Fruit fly (Drosophila melanogaster) whole organism, embryonic: ENCODE results near the gene CG42495.

Experiments used
- Ada2b ChIP-seq: fragments of 200-800 bp; sonication (Bioruptor generic); IDR thresholded peaks from 2 replicates; pipeline ENCODE4 v1.3.6; 2022; ENCODE audit warnings: missing biosample characterization, missing genetic modification characterization
- Aef1 ChIP-seq: fragments of 200-800 bp; sonication (Bioruptor generic); IDR thresholded peaks from 3 replicates; pipeline ENCODE4 v1.3.6; 2022; ENCODE audit warnings: missing biosample characterization, missing genetic modification characterization
- BEAF-32 ChIP-seq: fragments of 200-800 bp; sonication (Bioruptor generic); optimal IDR thresholded peaks from 3 replicates; lab custom pipeline; 2017; ENCODE audit warnings: missing biosample characterization, missing genetic modification characterization, mild to moderate bottlenecking, moderate library complexity, missing genetic modification reagents
- CG1024 ChIP-seq: fragments of 200-800 bp; sonication (Bioruptor generic); IDR thresholded peaks from 2 replicates; pipeline ENCODE4 v1.3.6; 2022; ENCODE audit warnings: missing biosample characterization, missing genetic modification characterization
- CG10543 ChIP-seq: fragments of 200-800 bp; sonication (Bioruptor generic); optimal IDR thresholded peaks from 3 replicates; lab custom pipeline; 2017; ENCODE audit warnings: missing biosample characterization, mild to moderate bottlenecking, missing genetic modification characterization, moderate library complexity
- CG12071 ChIP-seq: fragments of 200-800 bp; sonication (Bioruptor generic); optimal IDR thresholded peaks from 3 replicates; lab custom pipeline; 2018; ENCODE audit warnings: missing biosample characterization, mild to moderate bottlenecking, missing genetic modification characterization
- CG12744 ChIP-seq: fragments of 200-800 bp; sonication (Bioruptor generic); optimal IDR thresholded peaks from 2 replicates; lab custom pipeline; 2016; ENCODE audit warnings: missing biosample characterization, missing genetic modification characterization
- CG12942 ChIP-seq: fragments of 200-800 bp; sonication (Bioruptor generic); optimal IDR thresholded peaks from 3 replicates; lab custom pipeline; 2016; ENCODE audit warnings: missing biosample characterization, missing genetic modification characterization
- CG13424 ChIP-seq: fragments of 200-800 bp; sonication (Bioruptor generic); optimal IDR thresholded peaks from 2 replicates; lab custom pipeline; 2019; ENCODE audit warnings: missing biosample characterization, mild to moderate bottlenecking, missing genetic modification characterization, moderate library complexity
- CG1602 ChIP-seq: fragments of 200-800 bp; sonication (Bioruptor generic); optimal IDR thresholded peaks from 3 replicates; lab custom pipeline; 2016; ENCODE audit warnings: missing biosample characterization, missing genetic modification characterization
- CG17802 ChIP-seq: fragments of 200-800 bp; sonication (Bioruptor generic); optimal IDR thresholded peaks from 2 replicates; lab custom pipeline; 2018; ENCODE audit warnings: missing biosample characterization, mild to moderate bottlenecking, missing genetic modification characterization, moderate library complexity
- CG18262 ChIP-seq: fragments of 200-800 bp; optimal IDR thresholded peaks from 3 replicates; lab custom pipeline; 2019; ENCODE audit warnings: missing biosample characterization, mild to moderate bottlenecking, missing genetic modification characterization, moderate library complexity
- CG18764 ChIP-seq: fragments of 200-800 bp; sonication (Bioruptor generic); optimal IDR thresholded peaks from 3 replicates; lab custom pipeline; 2016; ENCODE audit warnings: missing biosample characterization, missing genetic modification characterization
- CG2116 ChIP-seq: fragments of 200-800 bp; sonication (Bioruptor generic); optimal IDR thresholded peaks from 3 replicates; lab custom pipeline; 2018; ENCODE audit warnings: missing biosample characterization, mild to moderate bottlenecking, missing genetic modification characterization
- CG30020 ChIP-seq: fragments of 200-800 bp; optimal IDR thresholded peaks from 2 replicates; lab custom pipeline; 2019; ENCODE audit warnings: missing biosample characterization, mild to moderate bottlenecking, missing genetic modification characterization, moderate library complexity
- CG31224 ChIP-seq: fragments of 200-800 bp; sonication (Bioruptor generic); IDR thresholded peaks from 2 replicates; pipeline ENCODE4 v1.3.6; 2022; ENCODE audit warnings: missing biosample characterization, missing genetic modification characterization
- CG32532 ChIP-seq: fragments of 200-800 bp; sonication (Bioruptor generic); IDR thresholded peaks from 2 replicates; pipeline ENCODE4 v1.3.6; 2022; ENCODE audit warnings: missing biosample characterization, missing genetic modification characterization
- CG3995 ChIP-seq: fragments of 200-800 bp; sonication (Bioruptor generic); optimal IDR thresholded peaks from 3 replicates; lab custom pipeline; 2016; ENCODE audit warnings: missing biosample characterization, missing genetic modification characterization
- CG7372 ChIP-seq: fragments of 200-800 bp; sonication (Bioruptor generic); IDR thresholded peaks from 2 replicates; pipeline ENCODE4 v1.3.6; 2022; ENCODE audit warnings: missing biosample characterization, missing genetic modification characterization
- CG8281 ChIP-seq: fragments of 200-800 bp; sonication (Bioruptor generic); optimal IDR thresholded peaks from 2 replicates; lab custom pipeline; 2018; ENCODE audit warnings: missing biosample characterization, mild to moderate bottlenecking, missing genetic modification characterization, moderate library complexity
- CG8290 ChIP-seq, 3 experiments: fragments of 200-800 bp; sonication (Bioruptor generic); optimal IDR thresholded peaks; 2 replicates each; lab custom pipeline; 2016 to 2019; ENCODE audit warnings: missing biosample characterization in 3 of 3, missing genetic modification characterization in 3 of 3, mild to moderate bottlenecking in 2 of 3, moderate library complexity in 1 of 3
- Dip3 ChIP-seq: fragments of 200-800 bp; sonication (Bioruptor generic); optimal IDR thresholded peaks from 3 replicates; lab custom pipeline; 2016; ENCODE audit warnings: missing biosample characterization, missing genetic modification characterization
- Dll ChIP-seq: fragments of 200-800 bp; sonication (Bioruptor generic); IDR thresholded peaks from 4 replicates; pipeline ENCODE4 v1.3.6; 2022; ENCODE audit warnings: missing biosample characterization, missing genetic modification characterization; ENCODE audit not compliant: partially characterized antibody
- E2f2 ChIP-seq: fragments of 200-800 bp; sonication (Bioruptor generic); IDR thresholded peaks from 2 replicates; pipeline ENCODE4 v1.3.6; 2022; ENCODE audit warnings: missing biosample characterization, missing genetic modification characterization
- Hr39 ChIP-seq: fragments of >200 bp; optimal IDR thresholded peaks from 2 replicates; lab custom pipeline; 2017
- Hr51 ChIP-seq, 2 experiments: fragments of 200-800 bp; sonication (Bioruptor generic); optimal IDR thresholded peaks; 2 replicates in 1 of 2; 3 replicates in 1 of 2; lab custom pipeline; 2016 to 2018; ENCODE audit warnings: missing biosample characterization in 2 of 2, missing genetic modification characterization in 2 of 2, mild to moderate bottlenecking in 1 of 2, moderate library complexity in 1 of 2
- Med ChIP-seq: fragments of 200-800 bp; sonication (Bioruptor generic); peaks from one replicate; lab custom pipeline; 2016; ENCODE audit warnings: missing biosample characterization, missing genetic modification characterization, mild to moderate bottlenecking, inconsistent platforms, moderate library complexity
- Mes4 ChIP-seq: fragments of 200-800 bp; sonication (Bioruptor generic); optimal IDR thresholded peaks from 2 replicates; lab custom pipeline; 2016; ENCODE audit warnings: missing biosample characterization, missing genetic modification characterization
- Pdp1 ChIP-seq, 2 experiments: fragments of 200-800 bp; sonication (Bioruptor generic); optimal IDR thresholded peaks; 3 replicates each; lab custom pipeline; 2016; ENCODE audit warnings: missing biosample characterization in 2 of 2, missing genetic modification characterization in 2 of 2, mild to moderate bottlenecking in 1 of 2, moderate library complexity in 1 of 2
- Ptx1 ChIP-seq: fragments of 200-800 bp; sonication (Bioruptor generic); IDR thresholded peaks from 2 replicates; pipeline ENCODE4 v1.3.6; 2022; ENCODE audit warnings: missing biosample characterization, missing genetic modification characterization
- Scr ChIP-seq: fragments of 200-800 bp; sonication (Bioruptor generic); IDR thresholded peaks from 2 replicates; pipeline ENCODE4 v1.3.6; 2022; ENCODE audit warnings: missing biosample characterization, missing genetic modification characterization; ENCODE audit not compliant: partially characterized antibody
- chinmo ChIP-seq: fragments of 200-800 bp; sonication (Bioruptor generic); IDR thresholded peaks from 4 replicates; pipeline ENCODE4 v1.3.6; 2022; ENCODE audit warnings: missing biosample characterization, missing genetic modification characterization; ENCODE audit not compliant: partially characterized antibody
- chn ChIP-seq: fragments of 200-800 bp; sonication (Bioruptor generic); optimal IDR thresholded peaks from 2 replicates; lab custom pipeline; 2016; ENCODE audit warnings: missing biosample characterization, missing genetic modification characterization
- croc ChIP-seq: fragments of 200-800 bp; sonication (Bioruptor generic); conservative IDR thresholded peaks from 3 replicates; pipeline ENCODE4 v1.3.6; 2022; ENCODE audit warnings: missing biosample characterization, missing genetic modification characterization
- cwo ChIP-seq: fragments of 200-800 bp; sonication (Bioruptor generic); optimal IDR thresholded peaks from 3 replicates; lab custom pipeline; 2017; ENCODE audit warnings: missing biosample characterization, missing genetic modification characterization, mild to moderate bottlenecking, moderate library complexity, missing genetic modification reagents
- dimm ChIP-seq: fragments of 200-800 bp; sonication (Bioruptor generic); IDR thresholded peaks from 2 replicates; pipeline ENCODE4 v1.3.6; 2022; ENCODE audit warnings: missing biosample characterization, missing genetic modification characterization
- dpn ChIP-seq, 2 experiments: fragments of 200-800 bp; sonication (Bioruptor generic); optimal IDR thresholded peaks; 3 replicates each; lab custom pipeline; 2016; ENCODE audit warnings: missing biosample characterization in 2 of 2, missing genetic modification characterization in 2 of 2
- ems ChIP-seq: fragments of 200-800 bp; sonication (Bioruptor generic); optimal IDR thresholded peaks from 3 replicates; lab custom pipeline; 2016; ENCODE audit warnings: missing biosample characterization, missing genetic modification characterization
- gcm ChIP-seq: fragments of 200-800 bp; sonication (Bioruptor generic); optimal IDR thresholded peaks from 2 replicates; lab custom pipeline; 2019; ENCODE audit warnings: missing biosample characterization, mild to moderate bottlenecking, missing genetic modification characterization, moderate library complexity
- gsb ChIP-seq: fragments of 200-800 bp; sonication (Bioruptor generic); IDR thresholded peaks from 2 replicates; pipeline ENCODE4 v1.3.6; 2022; ENCODE audit warnings: missing biosample characterization, missing genetic modification characterization
- lmd ChIP-seq: fragments of 200-800 bp; sonication (Bioruptor generic); IDR thresholded peaks from 2 replicates; pipeline ENCODE4 v1.3.6; 2022; ENCODE audit warnings: missing biosample characterization, missing genetic modification characterization
- mam ChIP-seq: fragments of 200-800 bp; sonication (Bioruptor generic); optimal IDR thresholded peaks from 3 replicates; lab custom pipeline; 2016; ENCODE audit warnings: missing biosample characterization, missing genetic modification characterization
- onecut ChIP-seq: fragments of 200-800 bp; sonication (Bioruptor generic); IDR thresholded peaks from 2 replicates; pipeline ENCODE4 v1.3.6; 2022; ENCODE audit warnings: missing biosample characterization, missing genetic modification characterization
- peb ChIP-seq: fragments of 200-800 bp; sonication (Bioruptor generic); IDR thresholded peaks from 2 replicates; pipeline ENCODE4 v1.3.6; 2022; ENCODE audit warnings: missing biosample characterization, missing genetic modification characterization
- pho ChIP-seq: fragments of 200-800 bp; sonication (Bioruptor generic); optimal IDR thresholded peaks from 2 replicates; lab custom pipeline; 2016; ENCODE audit warnings: missing biosample characterization, missing genetic modification characterization
- pnt ChIP-seq: fragments of 200-800 bp; sonication (Bioruptor generic); optimal IDR thresholded peaks from 3 replicates; lab custom pipeline; 2016; ENCODE audit warnings: missing biosample characterization, missing genetic modification characterization
- ranshi ChIP-seq: fragments of 200-800 bp; sonication (Bioruptor generic); IDR thresholded peaks from 2 replicates; pipeline ENCODE4 v1.3.6; 2022; ENCODE audit warnings: missing biosample characterization, missing genetic modification characterization
- slou ChIP-seq: fragments of 200-800 bp; sonication (Bioruptor generic); optimal IDR thresholded peaks from 3 replicates; lab custom pipeline; 2016; ENCODE audit warnings: missing biosample characterization, missing genetic modification characterization
- sqz ChIP-seq: fragments of 200-800 bp; sonication (Bioruptor generic); optimal IDR thresholded peaks from 3 replicates; lab custom pipeline; 2018; ENCODE audit warnings: missing biosample characterization, mild to moderate bottlenecking, missing genetic modification characterization
- stwl ChIP-seq: fragments of 200-800 bp; sonication (Bioruptor generic); optimal IDR thresholded peaks from 3 replicates; lab custom pipeline; 2018; ENCODE audit warnings: missing biosample characterization, mild to moderate bottlenecking, missing genetic modification characterization, moderate library complexity
- tio ChIP-seq: fragments of 200-800 bp; sonication (Bioruptor generic); optimal IDR thresholded peaks from 2 replicates; lab custom pipeline; 2017; ENCODE audit warnings: missing biosample characterization, missing genetic modification characterization, inconsistent platforms
- tup ChIP-seq: fragments of 200-800 bp; sonication (Bioruptor generic); optimal IDR thresholded peaks from 2 replicates; lab custom pipeline; 2016; ENCODE audit warnings: missing biosample characterization, mild to moderate bottlenecking, missing genetic modification characterization, moderate library complexity

CG42495 gene

dm6 chr3L:18622422-18622739 is 44.8 kb upstream of the CG42495 start, which contains the start of gene bora (continued):
- TF ChIP-seq Hr51 (GFP tag; optimal IDR thresholded peaks at IDR 0.05; lab: Kevin White, UChicago): no peak
- no peak for TF ChIP-seq CG8281 (tag; lab: Kevin White, UChicago)
- TF ChIP-seq stwl (tag; lab: Kevin White, UChicago): peak; percentile 47
- TF ChIP-seq CG30020: peak; percentile 14
- TF ChIP-seq ranshi (GFP tag; lab: Robert Waterston, UW): no peak
- TF ChIP-seq CG1024 (GFP tag; lab: Robert Waterston, UW): no peak
- TF ChIP-seq gcm (GFP tag; lab: Kevin White, UChicago): no peak
- TF ChIP-seq Ada2b: no peak
- no peak for TF ChIP-seq Dll (GFP tag; lab: Robert Waterston, UW)
- TF ChIP-seq dimm (GFP tag; lab: Robert Waterston, UW): no peak
- TF ChIP-seq onecut: no peak
- no peak for TF ChIP-seq CG12942 (GFP tag; lab: Kevin White, UChicago)
- TF ChIP-seq ems (GFP tag; lab: Kevin White, UChicago): no peak
- peak; percentile 44 for TF ChIP-seq BEAF-32 (GFP tag; lab: Kevin White, UChicago)
- TF ChIP-seq E2f2 (GFP tag; lab: Robert Waterston, UW): peak; percentile 92
- TF ChIP-seq Mes4 (GFP tag; lab: Kevin White, UChicago): no peak
- TF ChIP-seq CG18262: no peak
- TF ChIP-seq CG13424 (tag; lab: Kevin White, UChicago): no peak
- no peak for TF ChIP-seq CG18764 (GFP tag; lab: Kevin White, UChicago)
- no peak for TF ChIP-seq CG32532 (GFP tag; lab: Robert Waterston, UW)
- TF ChIP-seq CG7372 (GFP tag; lab: Robert Waterston, UW): no peak
- no peak for TF ChIP-seq cwo (GFP tag; lab: Kevin White, UChicago)
- TF ChIP-seq Pdp1 (GFP tag; optimal IDR thresholded peaks at IDR 0.05; lab: Kevin White, UChicago): peak in 1 of 2 experiments; percentile 20
- peak in 1 of 2 experiments; percentile 14 for TF ChIP-seq dpn (GFP tag; optimal IDR thresholded peaks at IDR 0.05; lab: Kevin White, UChicago)
- no peak for TF ChIP-seq pho (GFP tag; lab: Kevin White, UChicago)
- TF ChIP-seq CG2116: peak; percentile 74
- no peak for TF ChIP-seq CG3995
- TF ChIP-seq tup (GFP tag; lab: Kevin White, UChicago): no peak
- no peak for TF ChIP-seq Hr39 (lab: Kevin White, UChicago)
- TF ChIP-seq Aef1: no peak
- TF ChIP-seq CG8290 (GFP tag; optimal IDR thresholded peaks at IDR 0.05; lab: Kevin White, UChicago): no peak
- peak in 1 of 2 experiments; percentile 5 for TF ChIP-seq CG8290 (tag; optimal IDR thresholded peaks at IDR 0.05; lab: Kevin White, UChicago)
- peak; percentile 56 for TF ChIP-seq Med (GFP tag; lab: Kevin White, UChicago)
- peak; percentile 1 for TF ChIP-seq mam (GFP tag; lab: Kevin White, UChicago)

- no peak for TF ChIP-seq sqz (GFP tag; lab: Kevin White, UChicago)
- TF ChIP-seq CG10543: peak; percentile 3
- no peak for TF ChIP-seq CG17802 (tag; lab: Kevin White, UChicago)
- TF ChIP-seq tio (GFP tag; lab: Kevin White, UChicago): no peak
- no peak; the same call in 1 of the 2 replicates for TF ChIP-seq CG1024 (GFP tag; lab: Robert Waterston, UW)
- no peak for TF ChIP-seq CG31224 (GFP tag; lab: Robert Waterston, UW)
- TF ChIP-seq CG3995: no peak
- peak; percentile 65 for TF ChIP-seq Dip3
- TF ChIP-seq croc (GFP tag; lab: Robert Waterston, UW): no peak
- TF ChIP-seq chinmo (GFP tag; lab: Robert Waterston, UW): peak; percentile 97
- no peak for TF ChIP-seq CG12744
- peak; percentile 32 for TF ChIP-seq CG12071 (GFP tag; lab: Kevin White, UChicago)
- no peak for TF ChIP-seq Ptx1
- TF ChIP-seq Scr: peak; percentile 95
- TF ChIP-seq chn (GFP tag; lab: Kevin White, UChicago): no peak
- TF ChIP-seq pnt (GFP tag; lab: Kevin White, UChicago): no peak
- peak in 1 of 2 experiments; percentile 26 for TF ChIP-seq Hr51 (GFP tag; optimal IDR thresholded peaks at IDR 0.05; lab: Kevin White, UChicago)
- no peak for TF ChIP-seq gsb (GFP tag; lab: Robert Waterston, UW)
- TF ChIP-seq slou: no peak
- no peak for TF ChIP-seq peb (GFP tag; lab: Robert Waterston, UW)
- TF ChIP-seq CG1602 (GFP tag; lab: Kevin White, UChicago): no peak
- no peak for TF ChIP-seq lmd (GFP tag; lab: Robert Waterston, UW)
These were observed 41.4 kb upstream of the CG42495 start, which contains the start of gene MYPT-75D for dm6 chr3L:18625786-18626185. TSS of gene MYPT-75D (plus strand) at chr3L:18625959.
